Fruit fly (Drosophila melanogaster): ENCODE results near the gene CG4098.

Gene CG4098

DNA sequence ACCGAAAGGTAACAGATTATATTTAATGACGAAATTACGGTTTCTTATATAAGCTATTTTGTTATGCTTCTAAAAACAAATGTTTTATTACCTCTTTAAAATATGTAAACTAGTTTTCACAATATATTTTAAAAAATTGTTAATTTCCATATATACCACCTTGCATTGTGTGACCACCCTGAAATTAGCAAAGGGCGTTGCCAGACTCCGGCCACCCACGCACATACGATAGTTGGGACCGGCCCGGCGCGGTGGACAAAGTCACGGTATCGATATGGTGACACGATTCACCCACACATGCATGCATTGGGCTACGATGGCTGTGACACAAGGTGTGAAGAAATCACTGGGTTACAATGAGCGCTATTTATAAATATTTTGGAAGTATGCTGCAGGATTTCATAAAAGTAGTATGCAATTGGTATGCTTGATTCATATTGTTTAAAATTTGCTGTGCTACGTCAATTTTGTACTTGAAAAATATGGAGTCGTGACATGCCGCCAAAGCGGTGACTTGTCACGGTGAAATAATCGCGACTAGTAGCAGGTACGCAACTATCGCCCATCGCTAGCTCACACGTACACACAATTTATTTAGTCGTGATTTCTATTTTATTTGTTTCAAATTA, 21.0 kb downstream of the CG4098 start (continued):
- TF ChIP-seq NfI (GFP tag; optimal IDR thresholded peaks at IDR 0.05) = peak; percentile 47
- TF ChIP-seq trem (tag; optimal IDR thresholded peaks at IDR 0.05) = peak; percentile 72
- TF ChIP-seq CG4282 (GFP tag; optimal IDR thresholded peaks at IDR 0.05) = peak; percentile 6
- peak; percentile 64 for TF ChIP-seq Dad (GFP tag; optimal IDR thresholded peaks at IDR 0.05)
- no peak for TF ChIP-seq Dfd (GFP tag; optimal IDR thresholded peaks at IDR 0.05)
- TF ChIP-seq CG17612 (GFP tag; IDR thresholded peaks at IDR 0.05) = no peak
- TF ChIP-seq CG14667 (GFP tag; IDR thresholded peaks at IDR 0.05) = peak; percentile 36; the same call in 1 of the 2 replicates
- TF ChIP-seq CG31388 (GFP tag; optimal IDR thresholded peaks at IDR 0.05) = no peak
- TF ChIP-seq CG10267 (tag; optimal IDR thresholded peaks at IDR 0.05) = peak; percentile 53
- TF ChIP-seq CG33557 (GFP tag; optimal IDR thresholded peaks at IDR 0.05) = peak; percentile 6
- peak; percentile 36 for TF ChIP-seq CG10654 (GFP tag; optimal IDR thresholded peaks at IDR 0.05)
- no peak for TF ChIP-seq CG10979 (tag; optimal IDR thresholded peaks at IDR 0.05)
- TF ChIP-seq CG1603 (tag; optimal IDR thresholded peaks at IDR 0.05) = peak; percentile 75
- TF ChIP-seq bsh (GFP tag; optimal IDR thresholded peaks at IDR 0.05) = peak in 1 of 2 experiments; percentile 57
- no peak for TF ChIP-seq BtbVII (GFP tag; optimal IDR thresholded peaks at IDR 0.05)
- TF ChIP-seq CG18764 (GFP tag; optimal IDR thresholded peaks at IDR 0.05) = no peak
- peak; percentile 80 for TF ChIP-seq Hmr (GFP tag; optimal IDR thresholded peaks at IDR 0.05)
- TF ChIP-seq CG16813 (GFP tag; IDR thresholded peaks at IDR 0.05; ENCODE audit: partially characterized antibody) = peak; percentile 96
- TF ChIP-seq ranshi (GFP tag; IDR thresholded peaks at IDR 0.05) = peak; percentile 68
- peak; percentile 9 for TF ChIP-seq CG12744 (GFP tag; optimal IDR thresholded peaks at IDR 0.05)
- TF ChIP-seq CG10462 (GFP tag; optimal IDR thresholded peaks at IDR 0.05) = no peak
- no peak for TF ChIP-seq Lpt (GFP tag; optimal IDR thresholded peaks at IDR 0.05)
- peak; percentile 76; the same call in 2 of the 3 replicates for TF ChIP-seq CG11456 (GFP tag; IDR thresholded peaks at IDR 0.05)
- TF ChIP-seq en (GFP tag; optimal IDR thresholded peaks at IDR 0.05) = no peak
- TF ChIP-seq ro (GFP tag; IDR thresholded peaks at IDR 0.05) = no peak
- TF ChIP-seq ttk (GFP tag; IDR thresholded peaks at IDR 0.05) = 0 out of 2 replicates have a peak, but pooled peaks have one; percentile 10
- TF ChIP-seq CG16863 (GFP tag; optimal IDR thresholded peaks at IDR 0.05) = peak; percentile 60
- no peak for TF ChIP-seq corto (GFP tag; optimal IDR thresholded peaks at IDR 0.05)
- TF ChIP-seq CG13123 (GFP tag; optimal IDR thresholded peaks at IDR 0.05) = peak; percentile 6
- peak; percentile 33; the same call in 1 of the 2 replicates for TF ChIP-seq CG11085 (GFP tag; IDR thresholded peaks at IDR 0.05)
- peak; percentile 56 for TF ChIP-seq Chrac-16 (GFP tag; optimal IDR thresholded peaks at IDR 0.05)
- TF ChIP-seq bowl (GFP tag; IDR thresholded peaks at IDR 0.05) = no peak
- TF ChIP-seq CG10543 (GFP tag; optimal IDR thresholded peaks at IDR 0.05) = peak; percentile 57
- TF ChIP-seq gcm2 (GFP tag; optimal IDR thresholded peaks at IDR 0.05) = no peak
- TF ChIP-seq gcm (GFP tag; optimal IDR thresholded peaks at IDR 0.05) = peak; percentile 1
- peak; percentile 89 for TF ChIP-seq HmgD (GFP tag; optimal IDR thresholded peaks at IDR 0.05)
- peak; percentile 67 for TF ChIP-seq mam (GFP tag; optimal IDR thresholded peaks at IDR 0.05)
- TF ChIP-seq Hsf (GFP tag; optimal IDR thresholded peaks at IDR 0.05) = peak; percentile 66
- peak; percentile 87 for TF ChIP-seq CG9932 (GFP tag; IDR thresholded peaks at IDR 0.05)
- no peak for TF ChIP-seq CG3838 (GFP tag; optimal IDR thresholded peaks at IDR 0.05)
- TF ChIP-seq CG4820 (GFP tag; optimal IDR thresholded peaks at IDR 0.05) = peak; percentile 26

DNA sequence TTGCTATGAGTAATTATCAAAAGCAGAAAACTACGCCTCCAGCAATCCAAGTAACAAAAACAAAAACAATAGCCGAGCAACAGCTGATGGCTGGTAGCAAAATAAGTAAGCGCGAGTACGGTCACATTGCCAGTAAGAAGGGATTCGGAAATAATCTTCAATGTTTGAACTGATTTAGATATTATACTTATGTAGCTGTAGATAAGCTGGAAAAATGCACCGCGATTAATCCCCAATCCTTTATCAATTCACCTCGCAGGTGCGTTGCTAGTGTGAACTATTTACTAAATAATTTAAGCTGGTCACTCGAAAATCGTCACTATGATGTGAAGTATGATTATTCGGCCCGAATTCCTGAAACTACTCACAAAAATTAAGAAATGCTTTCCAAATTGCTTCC, 22.2 kb downstream of the CG4098 start, which contains the start of the genes Syx8 and CG32163:
TSS of gene Syx8 (minus strand) at position 69 of the 400 bp plus-strand sequence.
TSS of gene CG32163 (plus strand) at position 169 of the 400 bp plus-strand sequence.
- TF ChIP-seq CG12659 (GFP tag; optimal IDR thresholded peaks at IDR 0.05) = peak; percentile 32
- TF ChIP-seq CG17829 (tag; optimal IDR thresholded peaks at IDR 0.05) = no peak
- TF ChIP-seq CG30431 (GFP tag; optimal IDR thresholded peaks at IDR 0.05) = no peak
- TF ChIP-seq NfI (GFP tag; optimal IDR thresholded peaks at IDR 0.05) = no peak
- no peak for TF ChIP-seq CG11504 (tag; optimal IDR thresholded peaks at IDR 0.05)
- no peak for TF ChIP-seq ato (GFP tag; IDR thresholded peaks at IDR 0.05; ENCODE audit: partially characterized antibody)
- no peak for TF ChIP-seq Dip2 (GFP tag; IDR thresholded peaks at IDR 0.05)
- peak; percentile 52 for TF ChIP-seq Sin3A (optimal IDR thresholded peaks at IDR 0.05)
- TF ChIP-seq ftz-f1 (GFP tag; optimal IDR thresholded peaks at IDR 0.05) = no peak
- no peak for TF ChIP-seq CG18262 (tag; optimal IDR thresholded peaks at IDR 0.05)
- no peak for TF ChIP-seq Oaz (GFP tag; IDR thresholded peaks at IDR 0.05)
- no peak for TF ChIP-seq vnd (GFP tag; IDR thresholded peaks at IDR 0.05; ENCODE audit: partially characterized antibody)
- no peak for TF ChIP-seq unc-4 (GFP tag; IDR thresholded peaks at IDR 0.05; ENCODE audit: partially characterized antibody)
